Worm (Caenorhabditis elegans): ENCODE results near the gene F41G4.8.

The F41G4.8 gene

ce11 chrX:16796826-16797225 lies 48.0 kb downstream of the F41G4.8 start:
- TF ChIP-seq dmd-6 (GFP tag; IDR thresholded peaks at IDR 0.05) (peak; percentile 95), rbr-2 (tag; optimal IDR thresholded peaks at IDR 0.05) (peak; percentile 91), lin-38 (GFP tag; IDR thresholded peaks at IDR 0.05) (peak; percentile 41; the same call in 1 of the 2 replicates), fkh-10 (GFP tag; optimal IDR thresholded peaks at IDR 0.05) (peak; percentile 95), zag-1 (tag; optimal IDR thresholded peaks at IDR 0.05) (peak; percentile 25), hlh-30 (tag; optimal IDR thresholded peaks at IDR 0.05; ENCODE audit: insufficient read depth) (peak; percentile 99), T20F7.1 (GFP tag; optimal IDR thresholded peaks at IDR 0.05) (peak; percentile 83), spr-3 (GFP tag; optimal IDR thresholded peaks at IDR 0.05) (no peak), mdl-1 (tag; optimal IDR thresholded peaks at IDR 0.05) (peak; percentile 95 to 99), egl-43 (GFP tag; IDR thresholded peaks at IDR 0.05) (peak; percentile 80), duxl-1 (tag; optimal IDR thresholded peaks at IDR 0.05; ENCODE audit: poor library complexity) (peak; percentile 42), ces-1 (GFP tag; optimal IDR thresholded peaks at IDR 0.05) (peak; percentile 30), nhr-77 (tag; optimal IDR thresholded peaks at IDR 0.05) (peak; percentile 81), ctbp-1 (GFP tag; IDR thresholded peaks at IDR 0.05) (peak; percentile 95), zip-11 (GFP tag; IDR thresholded peaks at IDR 0.05) (no peak), F10B5.3 (tag; optimal IDR thresholded peaks at IDR 0.05) (no peak), lir-3 (tag; optimal IDR thresholded peaks at IDR 0.05) (no peak), dve-1 (tag; optimal IDR thresholded peaks at IDR 0.05; ENCODE audit: insufficient read depth) (peak; percentile 97), nhr-25 (tag; optimal IDR thresholded peaks at IDR 0.05; ENCODE audit: borderline replicate concordance, insufficient read depth) (peak; percentile 2), nhr-237 (tag; optimal IDR thresholded peaks at IDR 0.05) (no peak), dmd-9 (GFP tag; IDR thresholded peaks at IDR 0.05) (no peak), Y48G9A.11 (GFP tag; IDR thresholded peaks at IDR 0.05) (no peak), fos-1 (tag; optimal IDR thresholded peaks at IDR 0.05) (no peak), daf-16 (GFP tag; optimal IDR thresholded peaks at IDR 0.05) (peak; percentile 1 to 81), daf-16 (tag; optimal IDR thresholded peaks at IDR 0.05) (peak; percentile 87), set-16 (GFP tag; IDR thresholded peaks at IDR 0.05) (peak; percentile 67; the same call in 1 of the 2 replicates), pha-4 (GFP tag; IDR thresholded peaks at IDR 0.05) (peak; percentile 63), pha-4 (tag; optimal IDR thresholded peaks at IDR 0.05) (peak; percentile 56), lim-7 (GFP tag; IDR thresholded peaks at IDR 0.05) (no peak), ceh-20 (GFP tag; IDR thresholded peaks at IDR 0.05) (peak; percentile 84), nhr-10 (tag; optimal IDR thresholded peaks at IDR 0.05) (peak; percentile 63), ztf-7 (tag; optimal IDR thresholded peaks at IDR 0.05) (peak; percentile 7), vab-7 (GFP tag; IDR thresholded peaks at IDR 0.05) (0 out of 2 replicates have a peak, but pooled peaks have one; percentile 40), nhr-28 (tag; optimal IDR thresholded peaks at IDR 0.05) (peak; percentile 96), dmd-8 (GFP tag; IDR thresholded peaks at IDR 0.05) (no peak), lin-13 (GFP tag; optimal IDR thresholded peaks at IDR 0.05) (peak; percentile 86), pqm-1 (tag; optimal IDR thresholded peaks at IDR 0.05) (no peak), zip-2 (tag; optimal IDR thresholded peaks at IDR 0.05) (peak; percentile 32), lsy-2 (tag; optimal IDR thresholded peaks at IDR 0.05) (peak; percentile 69 to 89), tra-1 (GFP tag; IDR thresholded peaks at IDR 0.05) (peak; percentile 75), mes-2 (tag; optimal IDR thresholded peaks at IDR 0.05; ENCODE audit: poor library complexity, severe bottlenecking) (peak; percentile 52), nhr-42 (GFP tag; IDR thresholded peaks at IDR 0.05) (peak; percentile 73; the same call in 1 of the 2 replicates), nhr-6 (tag; optimal IDR thresholded peaks at IDR 0.05) (no peak), ceh-28 (tag; optimal IDR thresholded peaks at IDR 0.05) (no peak), gei-8 (GFP tag; optimal IDR thresholded peaks at IDR 0.05) (peak; percentile 82), hmg-1.1 (GFP tag; IDR thresholded peaks at IDR 0.05) (peak; percentile 90), ZK337.2 (GFP tag; IDR thresholded peaks at IDR 0.05) (no peak), nhr-76 (tag; optimal IDR thresholded peaks at IDR 0.05) (no peak), T26A8.4 (GFP tag; IDR thresholded peaks at IDR 0.05) (peak; percentile 55; the same call in 1 of the 2 replicates), hif-1 (tag; optimal IDR thresholded peaks at IDR 0.05) (peak; percentile 76 to 98), lin-15B (tag; optimal IDR thresholded peaks at IDR 0.05) (no peak)

Measured in whole organism, L4 larva.